Worm (Caenorhabditis elegans) whole organism, L3 larva: ENCODE measurements around the gene cyn-2.
A peak's percentile ranks its signal among the peaks of the same experiment; 100 is the strongest.

Experiments
- R02D3.7 ChIP-seq: fragments of 150-350 bp; optimal IDR thresholded peaks from 2 replicates; lab custom pipeline; 2014; ENCODE audit warnings: missing biosample characterization, missing genetic modification characterization
- ZK546.5 ChIP-seq: sonication (generic microtip); optimal IDR thresholded peaks from 2 replicates; lab custom pipeline; 2017; ENCODE audit warnings: missing biosample characterization, missing genetic modification characterization
- aly-2 ChIP-seq: fragments of 150-350 bp; optimal IDR thresholded peaks from 2 replicates; lab custom pipeline; 2014; ENCODE audit warnings: missing biosample characterization, missing genetic modification characterization
- ama-1 ChIP-seq: fragments of 150-350 bp; optimal IDR thresholded peaks from 2 replicates; lab custom pipeline; 2018
- ceh-16 ChIP-seq: sonication (generic microtip); optimal IDR thresholded peaks from 2 replicates; lab custom pipeline; 2017; ENCODE audit warnings: missing biosample characterization, missing genetic modification characterization
- ceh-28 ChIP-seq: fragments of 150-350 bp; optimal IDR thresholded peaks from 2 replicates; lab custom pipeline; 2014; ENCODE audit warnings: missing biosample characterization, missing genetic modification reagents, missing genetic modification characterization
- ceh-82 ChIP-seq: fragments of 150-350 bp; optimal IDR thresholded peaks from 2 replicates; lab custom pipeline; 2014; ENCODE audit warnings: missing biosample characterization, missing genetic modification characterization
- ceh-9 ChIP-seq: sonication (generic microtip); optimal IDR thresholded peaks from 2 replicates; lab custom pipeline; 2018; ENCODE audit warnings: missing biosample characterization, missing genetic modification characterization
- daf-12 ChIP-seq: fragments of 150-350 bp; optimal IDR thresholded peaks from 2 replicates; lab custom pipeline; 2014; ENCODE audit warnings: missing biosample characterization, missing genetic modification reagents, missing genetic modification characterization
- egl-27 ChIP-seq: sonication (generic microtip); optimal IDR thresholded peaks from 4 replicates; lab custom pipeline; 2017; ENCODE audit warnings: missing biosample characterization, missing genetic modification reagents, missing genetic modification characterization
- egl-5 ChIP-seq: fragments of 150-350 bp; optimal IDR thresholded peaks from 2 replicates; lab custom pipeline; 2017; ENCODE audit warnings: missing biosample characterization, missing genetic modification reagents, missing genetic modification characterization, inconsistent platforms
- elt-1 ChIP-seq: fragments of 150-350 bp; optimal IDR thresholded peaks from 2 replicates; lab custom pipeline; 2014; ENCODE audit warnings: missing biosample characterization, missing genetic modification characterization
- elt-2 ChIP-seq: sonication (generic microtip); optimal IDR thresholded peaks from 2 replicates; lab custom pipeline; 2016; ENCODE audit warnings: missing genetic modification reagents, mild to moderate bottlenecking, missing genetic modification characterization, missing compliant biosample characterization
- elt-3 ChIP-seq, 3 experiments: fragments of 150-350 bp in 1 of 3; sonication (generic microtip) in 2 of 3; optimal IDR thresholded peaks; 2 replicates in 2 of 3; 4 replicates in 1 of 3; lab custom pipeline; 2014 to 2017; ENCODE audit warnings: missing biosample characterization in 3 of 3, missing genetic modification characterization in 3 of 3
- eor-1 ChIP-seq, 2 experiments: fragments of 150-350 bp; optimal IDR thresholded peaks; 2 replicates each; lab custom pipeline; 2014 to 2018; ENCODE audit warnings: missing biosample characterization in 2 of 2, missing genetic modification characterization in 2 of 2
- fkh-10 ChIP-seq: sonication (generic microtip); optimal IDR thresholded peaks from 2 replicates; lab custom pipeline; 2017; ENCODE audit warnings: missing biosample characterization, missing genetic modification reagents, missing genetic modification characterization
- fos-1 ChIP-seq: fragments of 150-350 bp; optimal IDR thresholded peaks from 2 replicates; lab custom pipeline; 2014; ENCODE audit warnings: missing biosample characterization, missing genetic modification characterization
- hmg-11 ChIP-seq: sonication (generic microtip); optimal IDR thresholded peaks from 2 replicates; lab custom pipeline; 2016; ENCODE audit warnings: missing genetic modification characterization, missing compliant biosample characterization
- jun-1 ChIP-seq: fragments of 150-350 bp; optimal IDR thresholded peaks from 2 replicates; lab custom pipeline; 2014; ENCODE audit warnings: missing biosample characterization, missing genetic modification reagents, missing genetic modification characterization
- lin-39 ChIP-seq: fragments of 150-350 bp; optimal IDR thresholded peaks from 2 replicates; lab custom pipeline; 2018; ENCODE audit warnings: missing biosample characterization, missing genetic modification reagents, missing genetic modification characterization
- lsy-12 ChIP-seq: sonication (generic microtip); optimal IDR thresholded peaks from 2 replicates; lab custom pipeline; 2016; ENCODE audit warnings: mild to moderate bottlenecking, missing genetic modification characterization, missing compliant biosample characterization
- mdl-1 ChIP-seq: fragments of 150-350 bp; optimal IDR thresholded peaks from 2 replicates; lab custom pipeline; 2014; ENCODE audit warnings: missing biosample characterization, missing genetic modification characterization
- mml-1 ChIP-seq: fragments of 150-350 bp; sonication (generic microtip); optimal IDR thresholded peaks from 3 replicates; lab custom pipeline; 2014; ENCODE audit warnings: missing biosample characterization, missing genetic modification characterization
- nfya-1 ChIP-seq: sonication (generic microtip); optimal IDR thresholded peaks from 2 replicates; lab custom pipeline; 2017; ENCODE audit warnings: missing genetic modification characterization, mild to moderate bottlenecking, missing compliant biosample characterization, antibody characterized with exemption, moderate library complexity; ENCODE audit not compliant: insufficient read depth
- nhr-11 ChIP-seq: fragments of 150-350 bp; optimal IDR thresholded peaks from 2 replicates; lab custom pipeline; 2014; ENCODE audit warnings: missing biosample characterization, missing genetic modification characterization
- nhr-12 ChIP-seq: fragments of 150-350 bp; optimal IDR thresholded peaks from 2 replicates; lab custom pipeline; 2014; ENCODE audit warnings: missing biosample characterization, missing genetic modification characterization
- nhr-23 ChIP-seq: fragments of 150-350 bp; optimal IDR thresholded peaks from 2 replicates; lab custom pipeline; 2014; ENCODE audit warnings: missing biosample characterization, missing genetic modification reagents, missing genetic modification characterization
- nhr-237 ChIP-seq: fragments of 150-350 bp; optimal IDR thresholded peaks from 2 replicates; lab custom pipeline; 2014; ENCODE audit warnings: missing biosample characterization, missing genetic modification characterization
- nhr-25 ChIP-seq: sonication (generic microtip); optimal IDR thresholded peaks from 2 replicates; lab custom pipeline; 2017; ENCODE audit warnings: missing biosample characterization, missing genetic modification characterization
- nhr-28 ChIP-seq: fragments of 150-350 bp; optimal IDR thresholded peaks from 2 replicates; lab custom pipeline; 2014; ENCODE audit warnings: missing biosample characterization, missing genetic modification characterization
- nhr-43 ChIP-seq: sonication (generic microtip); optimal IDR thresholded peaks from 2 replicates; lab custom pipeline; 2016; ENCODE audit warnings: mild to moderate bottlenecking, missing genetic modification characterization, missing compliant biosample characterization; ENCODE audit not compliant: poor library complexity, severe bottlenecking
- nhr-67 ChIP-seq: fragments of 150-350 bp; optimal IDR thresholded peaks from 2 replicates; lab custom pipeline; 2014; ENCODE audit warnings: missing biosample characterization, missing genetic modification characterization
- nhr-76 ChIP-seq: fragments of 150-350 bp; sonication (generic microtip); optimal IDR thresholded peaks from 5 replicates; lab custom pipeline; 2014; ENCODE audit warnings: missing biosample characterization, missing genetic modification characterization
- nhr-77 ChIP-seq: fragments of 150-350 bp; optimal IDR thresholded peaks from 2 replicates; lab custom pipeline; 2014; ENCODE audit warnings: missing biosample characterization, missing genetic modification characterization
- pha-4 ChIP-seq: fragments of 150-350 bp; optimal IDR thresholded peaks from 2 replicates; lab custom pipeline; 2014; ENCODE audit warnings: missing biosample characterization, missing genetic modification reagents, missing genetic modification characterization
- pqm-1 ChIP-seq: fragments of 150-350 bp; optimal IDR thresholded peaks from 2 replicates; lab custom pipeline; 2017; ENCODE audit warnings: missing biosample characterization, missing genetic modification characterization, inconsistent platforms
- snpc-4 ChIP-seq: fragments of 150-350 bp; optimal IDR thresholded peaks from 2 replicates; lab custom pipeline; 2014; ENCODE audit warnings: missing biosample characterization, missing genetic modification characterization
- tbx-2 ChIP-seq: sonication (generic microtip); optimal IDR thresholded peaks from 2 replicates; lab custom pipeline; 2016; ENCODE audit warnings: mild to moderate bottlenecking, missing genetic modification characterization, missing compliant biosample characterization
- unc-39 ChIP-seq: sonication (generic microtip); optimal IDR thresholded peaks from 4 replicates; lab custom pipeline; 2017; ENCODE audit warnings: missing biosample characterization, missing genetic modification characterization
- unc-62 ChIP-seq: fragments of 150-350 bp; sonication (generic microtip); optimal IDR thresholded peaks from 4 replicates; lab custom pipeline; 2014; ENCODE audit warnings: missing biosample characterization, missing genetic modification reagents, missing genetic modification characterization
- zag-1 ChIP-seq: fragments of 150-350 bp; optimal IDR thresholded peaks from 2 replicates; lab custom pipeline; 2014; ENCODE audit warnings: missing biosample characterization, missing genetic modification characterization
- ztf-11 ChIP-seq: fragments of 150-350 bp; optimal IDR thresholded peaks from 2 replicates; lab custom pipeline; 2014; ENCODE audit warnings: missing biosample characterization, missing genetic modification characterization
- ztf-4 ChIP-seq: fragments of 150-350 bp; optimal IDR thresholded peaks from 2 replicates; lab custom pipeline; 2014; ENCODE audit warnings: missing biosample characterization, missing genetic modification characterization

Gene cyn-2

DNA sequence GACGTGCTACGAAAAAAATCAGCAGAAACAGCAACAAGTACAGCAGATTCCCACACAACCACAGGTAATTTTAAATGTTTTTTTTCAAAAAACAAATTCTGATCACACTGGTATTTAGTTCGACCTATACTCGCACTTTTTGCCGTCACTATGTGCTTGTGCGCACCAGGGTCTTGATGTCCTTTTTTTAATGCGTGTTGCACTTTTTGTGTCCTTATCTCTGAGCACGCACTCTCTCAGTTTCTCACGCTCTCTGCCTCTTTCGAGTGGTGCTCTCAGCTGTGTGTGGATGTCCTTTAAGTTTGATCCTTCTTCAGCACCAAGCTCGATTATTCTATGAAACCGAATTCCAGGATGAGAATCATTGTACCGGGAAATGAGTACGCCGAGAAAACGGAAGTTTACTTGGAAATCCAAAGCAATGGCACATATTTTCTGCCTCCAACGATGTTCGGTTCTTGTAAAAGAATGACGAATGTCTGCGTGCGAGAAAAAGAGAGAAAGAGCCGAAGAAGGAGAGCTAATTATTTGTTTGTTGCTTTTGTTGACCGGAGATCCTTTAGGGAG, 26.0 kb downstream of the cyn-2 start:
- TF ChIP-seq nfya-1 (tag; lab: Kevin White, UChicago) (peak; percentile 41), pha-4 (tag; lab: Kevin White, UChicago) (peak; percentile 11), egl-5 (tag; lab: Kevin White, UChicago) (peak; percentile 16), nhr-11 (tag; lab: Kevin White, UChicago) (peak; percentile 77), lsy-12 (tag; lab: Kevin White, UChicago) (peak; percentile 8), unc-39 (tag; lab: Kevin White, UChicago) (no peak), ZK546.5 (no peak), R02D3.7 (tag; lab: Kevin White, UChicago) (no peak), elt-2 (tag; lab: Kevin White, UChicago) (peak; percentile 16), pqm-1 (peak; percentile 26)

DNA sequence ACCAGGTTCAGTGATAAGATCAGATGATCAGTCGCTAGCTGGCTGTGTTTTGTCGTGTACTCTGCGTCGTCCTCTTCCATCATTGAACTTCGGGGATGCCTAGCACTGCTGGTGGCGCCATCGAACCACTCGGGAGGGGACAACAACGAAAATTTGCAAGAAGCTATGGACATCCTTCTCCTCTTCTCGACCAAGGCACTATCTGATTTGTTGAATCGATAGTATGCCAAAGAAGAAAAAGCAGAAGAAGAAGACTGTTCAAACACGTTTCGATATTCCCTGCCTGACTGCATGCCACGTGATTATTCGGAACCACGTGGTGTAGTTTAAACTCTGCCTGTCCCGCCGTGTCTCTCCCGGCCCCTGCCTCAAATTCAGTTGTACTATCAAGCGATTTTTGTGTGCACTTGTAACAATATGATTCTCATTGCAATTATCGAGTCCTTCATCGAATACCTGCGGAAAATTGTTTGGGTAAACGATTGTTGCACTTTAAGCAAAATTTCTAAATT, 26.8 kb downstream of the cyn-2 start:
- TF ChIP-seq nhr-25 (peak; percentile 72), unc-62 (GFP tag; lab: Kevin White, UChicago) (no peak), lsy-12 (tag; lab: Kevin White, UChicago) (peak; percentile 60), nhr-43 (peak; percentile 73), tbx-2 (tag; lab: Kevin White, UChicago) (peak; percentile 29), nhr-23 (tag; lab: Kevin White, UChicago) (peak; percentile 31), ama-1 (lab: Kevin White, UChicago) (peak; percentile 54), egl-5 (tag; lab: Kevin White, UChicago) (no peak), elt-1 (tag; lab: Kevin White, UChicago) (peak; percentile 30), hmg-11 (tag; lab: Kevin White, UChicago) (peak; percentile 5), jun-1 (tag; lab: Kevin White, UChicago) (peak; percentile 45), nfya-1 (tag; lab: Kevin White, UChicago) (no peak), mdl-1 (peak; percentile 13)
- TF ChIP-seq, all 47 proteins: peak for 10

DNA sequence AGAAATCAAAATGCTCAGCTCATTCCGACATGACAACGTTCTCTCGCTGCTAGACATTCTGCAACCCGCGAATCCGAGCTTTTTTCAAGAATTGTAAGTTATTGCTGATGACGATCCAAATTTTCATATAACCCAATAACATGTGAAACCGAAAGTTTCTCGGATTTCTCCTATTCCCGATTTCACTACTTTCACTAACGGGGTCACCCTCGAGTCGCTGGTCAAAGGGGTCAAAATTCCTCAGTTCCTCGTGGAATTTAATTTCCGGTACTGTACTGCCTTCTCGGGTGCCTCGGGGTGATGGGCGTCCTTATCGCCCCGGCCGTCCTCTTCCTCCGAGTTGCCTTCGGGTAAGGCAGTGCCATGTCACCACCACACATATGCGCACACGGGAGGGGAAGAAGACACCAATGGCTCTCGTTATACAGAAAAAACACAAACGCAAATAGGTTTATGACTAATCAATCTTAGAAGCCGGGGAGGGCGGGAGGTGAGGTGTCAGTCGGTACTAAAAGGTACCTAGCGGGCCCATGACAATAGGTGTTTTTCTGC, 27.8 kb downstream of the cyn-2 start:
- TF ChIP-seq nhr-23 (tag; lab: Kevin White, UChicago) (peak; percentile 63), egl-27 (tag; lab: Kevin White, UChicago) (no peak), tbx-2 (tag; lab: Kevin White, UChicago) (peak; percentile 16)

DNA sequence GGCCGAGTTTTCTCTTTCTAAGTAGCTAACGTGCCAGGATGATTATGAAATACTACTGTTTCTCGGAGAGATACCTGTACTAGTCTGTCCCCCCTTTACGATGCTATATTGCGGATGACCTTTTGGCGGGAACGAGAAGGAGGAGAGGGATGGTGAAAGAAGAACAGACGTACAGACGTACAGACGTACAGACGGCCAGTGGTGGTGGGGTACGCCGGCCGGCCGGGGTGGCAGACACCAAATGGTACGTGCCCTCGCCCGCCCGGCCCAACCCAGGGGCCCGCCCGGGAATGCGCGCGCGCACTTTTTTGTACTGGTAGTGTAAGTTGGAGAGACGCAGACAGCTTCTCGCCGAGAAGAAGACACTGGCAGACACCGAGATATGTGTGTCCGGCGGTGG, 28.6 kb downstream of the cyn-2 start:
- TF ChIP-seq nhr-28, result no peak
- no peak for TF ChIP-seq ceh-9 (tag; lab: Kevin White, UChicago)
- no peak for TF ChIP-seq elt-2 (tag; lab: Kevin White, UChicago)
- no peak for TF ChIP-seq elt-3 (tag; optimal IDR thresholded peaks at IDR 0.05; lab: Kevin White, UChicago)
- no peak for TF ChIP-seq mml-1 (tag; lab: Kevin White, UChicago)
- no peak for TF ChIP-seq aly-2
- TF ChIP-seq hmg-11 (tag; lab: Kevin White, UChicago), result peak; percentile 53
- no peak for TF ChIP-seq nhr-67 (tag; lab: Kevin White, UChicago)
- no peak for TF ChIP-seq fkh-10 (GFP tag; lab: Kevin White, UChicago)
- peak; percentile 38 for TF ChIP-seq ama-1 (lab: Kevin White, UChicago)
- no peak for TF ChIP-seq nhr-237 (tag; lab: Kevin White, UChicago)
- no peak for TF ChIP-seq nhr-76
- peak; percentile 84 for TF ChIP-seq nhr-23 (tag; lab: Kevin White, UChicago)
- no peak for TF ChIP-seq ztf-11 (tag; lab: Kevin White, UChicago)
- no peak for TF ChIP-seq nhr-77 (tag; lab: Kevin White, UChicago)
- no peak for TF ChIP-seq daf-12
- TF ChIP-seq unc-39 (tag; lab: Kevin White, UChicago), result no peak
- peak; percentile 74 for TF ChIP-seq lin-39 (tag; lab: Kevin White, UChicago)
- no peak for TF ChIP-seq snpc-4 (tag; lab: Kevin White, UChicago)
- no peak for TF ChIP-seq ceh-16 (tag; lab: Kevin White, UChicago)
- TF ChIP-seq tbx-2 (tag; lab: Kevin White, UChicago), result no peak
- TF ChIP-seq nhr-12 (tag; lab: Kevin White, UChicago), result no peak
- TF ChIP-seq ceh-28 (tag; lab: Kevin White, UChicago), result no peak
- TF ChIP-seq R02D3.7 (tag; lab: Kevin White, UChicago), result no peak
- no peak for TF ChIP-seq ztf-4 (tag; lab: Kevin White, UChicago)
- no peak for TF ChIP-seq unc-62 (GFP tag; lab: Kevin White, UChicago)
- TF ChIP-seq nhr-11 (tag; lab: Kevin White, UChicago), result no peak
- TF ChIP-seq lsy-12 (tag; lab: Kevin White, UChicago), result peak; percentile 60
- no peak for TF ChIP-seq fos-1
- no peak for TF ChIP-seq eor-1 (tag; optimal IDR thresholded peaks at IDR 0.05; lab: Kevin White, UChicago)
- no peak for TF ChIP-seq ceh-82
- no peak for TF ChIP-seq pqm-1
- no peak for TF ChIP-seq nhr-43
- no peak for TF ChIP-seq zag-1
- TF ChIP-seq ZK546.5, result no peak
- TF ChIP-seq jun-1 (tag; lab: Kevin White, UChicago), result no peak
- TF ChIP-seq nfya-1 (tag; lab: Kevin White, UChicago), result peak; percentile 11
